Fruit fly (Drosophila melanogaster) ovary, adult (tissue): Measurements from ENCODE around the gene CanA-14F.
A peak's percentile ranks its signal among the peaks of the same experiment; 100 is the strongest.

Experiments
- CG17801 ChIP-seq: fragments of 200-800 bp; optimal IDR thresholded peaks from 2 replicates; lab custom pipeline; 2019; ENCODE audit warnings: missing biosample characterization, mild to moderate bottlenecking, missing genetic modification characterization, moderate library complexity; ENCODE audit not compliant: partially characterized antibody

Gene CanA-14F

DNA sequence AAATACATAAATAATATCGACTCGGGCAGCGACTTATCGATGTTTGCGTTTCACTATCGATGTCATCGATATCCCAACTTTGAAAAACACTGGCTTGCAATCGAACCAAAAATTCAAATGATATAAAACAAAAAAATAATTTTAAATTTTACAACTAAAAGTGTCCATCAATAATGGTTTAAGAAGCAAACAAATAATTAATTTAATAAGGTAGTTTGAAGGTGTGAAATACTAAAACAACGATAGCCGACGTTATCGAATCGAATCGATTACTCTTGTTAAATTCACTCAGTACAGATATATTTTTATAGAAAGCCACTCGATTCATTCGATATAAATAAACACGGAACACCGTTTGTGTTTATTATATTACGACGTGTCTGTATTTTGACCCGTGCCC lies 6.4 kb upstream of the CanA-14F start, which contains the start of the genes SMC3 and Ubc7:
Gene SMC3, minus strand, starts transcription at position 22 of the 400 bp plus-strand sequence.
Gene Ubc7, plus strand, starts transcription at position 260 of the 400 bp plus-strand sequence.
- peak; percentile 20 for TF ChIP-seq CG17801

DNA sequence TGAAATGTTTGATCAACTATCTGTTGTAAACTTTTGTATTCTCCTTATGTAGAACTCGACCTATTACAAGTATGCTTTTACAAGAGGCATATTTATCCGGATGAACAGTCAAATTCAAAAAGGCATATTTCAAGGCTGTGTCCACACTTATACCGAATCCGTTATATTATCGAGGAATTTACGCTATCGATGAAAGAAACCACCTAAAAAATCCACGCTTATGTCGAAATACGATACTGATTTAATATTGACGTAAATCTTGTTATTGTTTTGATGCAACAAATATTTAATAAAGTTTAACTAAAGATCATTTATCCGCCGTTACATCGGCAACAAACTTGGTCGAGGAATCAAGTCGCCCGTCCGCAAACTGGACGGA lies 685 bp upstream of the CanA-14F start, which contains the start of gene CG13014:
Gene CG13014, plus strand, starts transcription at position 206 of the 379 bp plus-strand sequence.
- no peak for TF ChIP-seq CG17801

DNA sequence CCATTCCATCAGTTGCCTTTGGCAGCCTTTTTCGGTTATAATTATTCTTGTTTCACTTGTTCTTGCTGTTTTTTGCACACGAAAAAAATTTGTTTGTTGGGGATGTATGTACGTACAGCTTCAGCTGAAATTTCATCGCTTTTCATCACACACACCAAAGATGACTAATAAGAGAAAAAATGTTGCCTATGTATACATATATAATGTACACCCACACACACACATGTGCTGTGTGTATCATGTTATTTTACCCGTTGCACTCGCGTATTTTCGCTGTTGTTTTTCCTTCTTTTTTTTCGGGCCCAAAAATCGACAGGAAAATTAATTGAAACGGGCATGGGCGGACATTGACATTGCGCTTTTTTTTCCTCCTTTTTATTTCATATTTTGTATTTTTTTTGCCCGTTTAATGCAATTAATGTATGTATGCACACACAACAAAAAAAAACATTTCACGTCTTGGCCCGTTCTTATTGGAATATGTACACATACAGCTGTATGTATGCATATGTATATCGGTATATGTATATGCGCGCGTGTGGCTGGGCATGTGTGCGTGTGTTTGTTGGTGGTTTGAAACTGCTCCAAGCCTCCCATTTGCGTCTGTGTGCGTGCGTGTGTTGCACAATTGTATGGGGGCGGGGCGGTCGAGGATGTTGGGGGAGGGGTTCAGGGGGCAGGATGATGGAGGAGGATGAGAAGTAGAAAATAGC lies 638 bp downstream of the CanA-14F start:
- TF ChIP-seq CG17801 = no peak

DNA sequence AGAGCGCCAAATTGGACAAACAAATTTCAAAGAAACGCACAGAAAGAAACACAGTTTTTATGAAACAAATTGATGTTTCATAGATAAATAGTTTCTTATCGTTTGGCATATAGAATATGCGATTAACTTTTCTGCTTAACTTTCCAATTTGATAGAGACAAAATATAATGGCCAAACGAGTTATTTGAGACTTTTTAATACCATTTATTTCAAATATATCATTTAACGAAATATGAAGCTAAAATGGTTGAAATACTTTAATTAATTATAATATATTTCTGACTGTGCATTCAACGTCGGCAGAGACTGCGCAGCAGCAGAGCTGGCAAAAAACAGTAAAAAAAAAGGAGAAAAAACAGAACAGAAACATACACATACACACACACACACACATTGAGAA lies 1.4 kb downstream of the CanA-14F start:
- TF ChIP-seq CG17801 = no peak

DNA sequence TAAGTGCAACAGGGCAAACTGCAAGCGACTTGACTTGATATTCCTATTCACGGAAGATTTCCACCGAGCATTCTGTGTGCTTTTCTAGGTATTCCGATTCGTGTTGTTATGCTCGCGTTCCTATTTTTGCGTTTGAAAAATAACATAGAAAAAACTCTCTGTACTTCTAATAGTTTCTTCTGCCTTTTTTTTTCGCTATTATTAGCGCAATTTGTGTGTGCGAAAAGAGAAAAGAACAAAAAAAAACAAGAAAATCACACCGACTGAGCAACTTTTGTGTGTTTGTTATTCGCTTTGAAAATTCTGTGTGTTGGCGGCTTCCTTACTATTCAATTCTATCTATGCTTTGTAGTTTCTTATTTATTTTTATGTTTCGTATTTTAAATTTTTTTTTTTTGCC lies 3.2 kb downstream of the CanA-14F start:
- TF ChIP-seq CG17801 = no peak

DNA sequence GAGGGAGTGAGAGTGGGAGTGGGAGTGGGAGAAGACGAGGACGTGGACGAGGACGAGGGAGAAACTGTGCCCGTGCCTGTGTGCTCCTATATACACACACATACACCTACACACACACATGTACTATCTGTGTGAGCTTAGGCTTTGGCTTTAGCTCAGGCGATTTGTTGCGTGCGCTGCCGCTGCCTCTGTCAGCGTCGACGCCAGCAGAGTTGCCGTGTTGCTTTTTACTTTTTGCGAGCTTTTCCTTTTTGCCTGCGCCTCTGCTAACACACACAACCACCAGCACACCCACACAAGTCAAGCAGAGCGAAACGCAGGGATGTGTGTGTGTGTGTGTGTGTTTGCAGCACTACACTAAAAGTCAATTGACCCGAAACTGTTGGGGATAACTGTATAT lies 4.8 kb downstream of the CanA-14F start:
- no peak for TF ChIP-seq CG17801

DNA sequence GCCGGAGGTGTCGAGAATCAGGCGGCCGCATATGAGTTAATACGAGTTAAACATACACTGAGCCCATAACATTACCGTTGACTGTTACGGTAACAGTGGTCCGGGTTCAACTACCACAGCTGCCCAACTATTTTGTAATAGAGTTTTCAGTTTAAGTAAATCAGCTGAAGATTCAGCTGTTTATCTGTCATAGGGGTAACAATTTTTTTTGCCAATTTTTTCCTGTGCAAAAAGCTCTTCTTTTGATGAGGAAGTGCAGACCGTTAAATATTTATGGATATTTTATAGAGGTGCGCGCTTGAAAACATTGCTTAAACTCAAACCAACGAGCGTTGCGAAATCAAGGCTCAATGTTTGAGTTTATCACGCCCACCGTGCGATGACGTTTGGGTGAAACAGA lies 5.3 kb downstream of the CanA-14F start:
- TF ChIP-seq CG17801 = no peak

DNA sequence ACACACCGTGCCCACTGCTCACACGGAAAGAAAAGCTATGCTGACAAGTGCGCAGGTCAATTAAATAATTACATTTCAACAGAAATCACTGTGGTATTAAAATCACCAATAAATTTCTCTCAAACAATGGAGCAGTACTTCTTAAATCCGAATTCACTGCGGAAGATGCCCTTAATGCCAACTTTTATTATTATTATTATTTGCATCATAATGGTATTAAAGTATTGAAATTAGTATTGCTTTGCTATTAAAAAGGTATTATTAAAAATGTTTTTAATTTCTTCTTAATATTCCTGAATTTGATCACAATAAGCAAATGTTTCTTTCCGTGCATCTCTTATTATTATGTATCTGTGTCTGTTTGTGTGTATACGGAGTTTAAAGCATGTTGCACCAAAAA lies 7.0 kb downstream of the CanA-14F start:
- TF ChIP-seq CG17801 = no peak

DNA sequence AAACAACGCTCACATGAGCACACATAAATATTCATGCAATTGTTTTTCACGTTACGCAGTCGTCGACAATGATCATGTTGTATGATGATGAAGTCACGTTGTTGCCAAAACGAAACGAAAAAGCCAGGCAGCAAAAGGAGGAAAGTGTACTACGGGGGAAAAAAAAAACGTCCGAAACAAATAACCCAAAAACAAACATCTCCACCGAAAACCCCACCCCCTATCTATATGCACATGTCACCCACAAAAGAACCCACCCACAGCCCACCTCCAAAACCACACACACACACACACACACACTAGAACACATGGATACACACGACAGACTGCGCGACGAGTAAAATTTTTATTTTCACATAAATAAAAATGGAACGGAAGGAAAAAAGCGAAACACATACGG lies 11.9 kb downstream of the CanA-14F start:
- no peak for TF ChIP-seq CG17801

DNA sequence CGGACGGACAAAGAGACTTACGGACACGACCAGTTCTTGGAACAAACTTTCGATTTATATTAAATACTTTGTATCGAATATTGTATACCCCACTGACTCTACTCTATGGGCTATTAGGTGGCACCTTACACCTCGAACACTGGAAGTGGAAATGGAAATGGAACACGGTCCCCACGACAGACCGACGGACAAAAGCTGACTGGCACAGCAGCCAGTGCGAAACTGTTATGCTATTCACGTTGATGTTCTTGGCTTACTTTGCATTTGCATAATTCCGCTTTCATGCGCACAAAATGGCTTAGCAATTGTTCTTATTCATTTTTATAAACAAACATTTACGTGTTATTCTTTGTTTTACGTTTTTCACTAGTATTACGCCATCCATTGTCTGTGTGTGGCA lies 12.9 kb downstream of the CanA-14F start:
- no peak for TF ChIP-seq CG17801

DNA sequence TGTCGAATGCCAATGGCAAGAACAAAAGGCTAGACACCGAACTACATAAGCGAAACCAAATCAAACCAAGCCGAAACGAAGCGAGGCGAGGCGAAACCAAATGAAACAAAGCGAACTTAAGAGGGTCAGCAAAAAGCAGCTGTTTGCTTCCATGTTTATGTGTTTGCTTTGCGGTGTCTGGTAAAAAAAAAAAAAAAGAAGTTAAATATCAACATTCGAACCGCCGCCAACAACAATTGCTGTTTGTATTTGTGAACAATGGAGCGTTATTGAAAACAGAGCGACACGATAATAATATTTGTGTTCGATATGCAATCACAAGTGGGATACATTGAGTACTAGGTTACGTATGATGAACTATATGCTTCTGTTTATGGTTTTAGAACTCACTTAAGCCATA lies 13.3 kb downstream of the CanA-14F start:
- no peak for TF ChIP-seq CG17801

DNA sequence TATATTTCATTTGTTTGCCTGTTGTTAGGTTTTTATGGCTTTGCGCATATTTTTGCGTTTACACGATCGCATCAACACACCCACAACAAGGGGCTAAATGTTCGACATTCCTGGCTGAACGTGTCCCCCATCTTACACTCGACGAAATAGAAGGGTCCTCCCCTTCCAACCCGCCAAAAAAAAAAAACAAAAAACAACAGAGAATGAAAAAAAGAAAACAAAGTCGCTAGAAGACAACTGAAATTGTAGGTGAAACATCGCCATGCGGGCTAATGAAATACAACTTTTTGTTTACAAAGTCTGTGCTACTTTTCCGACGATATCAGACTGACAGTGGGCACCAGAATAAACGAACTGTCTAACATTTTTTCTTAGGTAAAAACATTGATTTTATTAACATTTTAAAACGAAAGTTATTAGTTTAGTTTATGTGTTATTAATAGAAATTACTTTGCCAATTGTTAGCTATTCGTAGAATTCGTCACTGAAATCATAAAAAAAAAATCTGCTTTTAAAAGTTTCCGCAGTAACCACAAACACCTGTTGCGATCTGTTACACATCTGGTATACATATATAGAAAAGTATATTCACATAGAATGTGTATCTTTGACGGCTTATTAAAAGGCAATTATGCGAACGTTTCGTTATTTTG lies 16.3 kb downstream of the CanA-14F start:
- no peak for TF ChIP-seq CG17801

DNA sequence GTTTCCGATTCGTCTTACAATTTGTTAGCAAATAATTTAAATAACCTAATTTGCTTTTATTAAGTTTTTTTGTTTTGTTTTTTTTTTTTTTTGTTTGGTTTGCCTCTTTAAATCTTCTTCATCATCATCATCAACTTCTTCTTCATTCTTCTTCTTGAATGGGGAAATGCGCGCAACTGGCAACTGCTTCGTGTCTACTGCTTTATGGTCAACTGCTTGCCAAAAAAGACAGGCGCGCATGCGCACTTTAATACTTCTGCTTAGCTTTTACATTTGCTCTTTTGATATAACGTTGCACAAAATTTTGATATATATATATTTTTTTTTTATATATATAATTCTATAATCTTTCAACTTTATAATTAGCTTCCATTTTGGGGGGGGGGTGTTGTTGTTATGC lies 21.6 kb downstream of the CanA-14F start:
- no peak for TF ChIP-seq CG17801

DNA sequence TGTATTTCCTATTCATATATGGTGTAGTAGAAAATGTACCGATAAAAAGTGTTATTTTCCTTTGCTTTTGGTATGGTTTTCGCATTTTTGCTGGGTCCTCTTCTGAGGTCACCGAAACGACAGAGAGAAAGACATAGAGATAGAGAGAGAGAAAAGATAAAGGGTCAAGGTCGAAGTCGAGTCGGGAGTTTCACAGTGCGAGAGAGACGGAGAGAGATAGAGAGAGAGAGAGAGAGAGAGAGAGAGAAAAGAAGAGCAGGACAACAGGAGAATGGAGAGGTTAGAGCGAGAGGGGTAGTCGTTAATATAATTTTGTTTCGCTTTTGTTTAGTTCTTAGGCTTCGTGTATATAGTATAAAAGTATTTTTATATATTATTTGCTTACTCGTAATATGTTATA lies 24.7 kb downstream of the CanA-14F start:
- TF ChIP-seq CG17801 = no peak

DNA sequence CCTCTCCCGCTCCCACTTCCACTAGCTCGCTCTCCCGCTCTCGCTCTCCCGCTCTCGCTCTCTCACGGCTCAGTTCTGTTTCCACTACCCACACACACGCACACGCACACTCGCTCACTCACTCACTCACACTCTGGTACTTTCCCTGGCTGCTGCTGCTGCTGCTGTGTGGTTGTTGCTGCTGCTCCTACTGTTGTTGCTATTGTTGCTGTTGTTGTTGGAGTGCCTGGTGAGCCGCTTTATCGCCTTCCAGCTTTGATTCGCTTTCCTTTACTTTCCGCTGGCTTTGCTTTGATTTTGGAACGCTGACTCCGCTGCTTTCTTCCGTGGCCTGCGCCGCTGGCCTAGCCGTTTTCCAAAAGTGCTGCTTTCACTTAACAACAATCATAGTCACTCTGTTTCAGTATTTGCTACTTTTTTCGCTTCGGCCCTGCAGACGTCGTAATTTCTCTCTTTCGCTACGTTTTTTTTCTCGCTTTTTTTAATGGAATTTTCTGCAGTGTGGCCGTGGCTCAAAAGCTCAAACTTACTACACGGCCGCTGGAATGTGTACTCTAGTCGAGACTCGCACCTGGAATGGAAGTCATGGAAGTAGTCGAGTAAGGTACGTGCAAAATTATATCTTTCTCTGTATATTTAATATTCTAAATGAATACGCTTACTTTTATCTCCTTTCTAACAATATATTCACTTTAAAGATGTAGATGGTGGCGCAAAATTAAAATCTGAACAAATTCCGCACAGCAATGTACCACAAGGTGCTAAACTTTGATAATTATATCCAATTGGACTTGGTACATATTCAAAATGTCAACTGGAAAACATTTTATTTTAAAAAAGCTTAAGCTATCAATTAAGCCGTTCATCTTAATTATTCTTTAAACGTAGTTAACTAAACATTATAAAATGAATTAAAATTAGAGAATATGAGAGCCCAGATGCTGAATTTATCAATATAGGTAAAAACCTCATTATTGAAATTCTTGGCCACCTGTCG lies 27.2 kb downstream of the CanA-14F start, which contains the start of gene Pp2B-14D:
Gene Pp2B-14D, minus strand, starts transcription at position 503 of the 997 bp plus-strand sequence.
- peak; percentile 53 for TF ChIP-seq CG17801

DNA sequence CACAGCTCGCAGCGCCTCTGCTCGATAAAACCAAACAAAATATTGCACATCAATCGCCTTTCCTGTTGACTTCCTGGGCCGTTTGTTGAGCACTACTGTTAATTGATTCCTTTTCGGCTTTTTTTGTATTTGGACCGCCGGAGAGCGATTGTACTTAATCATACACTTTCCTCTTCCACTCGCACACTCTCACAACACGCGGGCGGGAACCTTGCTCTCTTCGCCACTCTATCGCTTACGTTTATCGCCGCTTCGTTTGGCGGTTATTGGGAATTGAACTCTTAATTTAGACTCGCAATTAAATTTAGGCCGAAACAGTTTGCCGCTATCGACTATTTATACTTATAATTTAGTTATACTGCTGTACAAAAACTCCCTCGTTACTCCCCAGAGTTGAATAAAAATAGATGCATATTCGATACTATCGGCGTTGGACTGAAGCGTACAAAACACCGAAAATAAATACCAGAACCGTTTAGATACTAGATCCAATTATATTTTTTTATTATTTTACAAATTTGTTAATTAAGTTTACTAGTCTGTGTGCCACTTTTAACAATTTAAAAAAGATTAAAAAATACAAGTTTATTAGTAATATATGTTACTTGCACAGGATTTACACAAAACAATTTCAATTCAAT lies 33.3 kb downstream of the CanA-14F start, which contains the start of gene Arp2:
Gene Arp2, minus strand, starts transcription at position 427 of the 641 bp plus-strand sequence.
- no peak for TF ChIP-seq CG17801
